Worm (Caenorhabditis elegans) whole organism, midembryonic: ENCODE data around the gene hlh-33.

Experiments
- flt-1 ChIP-seq: fragments of 200-800 bp; sonication (Bioruptor generic); IDR thresholded peaks from 2 replicates; pipeline ENCODE4 v1.3.6; 2022; ENCODE audit warnings: missing genetic modification characterization, missing compliant biosample characterization
- tab-1 ChIP-seq: fragments of 200-800 bp; sonication (Bioruptor generic); IDR thresholded peaks from 2 replicates; pipeline ENCODE4 v1.3.6; 2022; ENCODE audit warnings: missing genetic modification characterization, missing compliant biosample characterization
- ztf-23 ChIP-seq: fragments of 200-800 bp; sonication (Bioruptor generic); IDR thresholded peaks from 2 replicates; pipeline ENCODE4 v1.3.6; 2022; ENCODE audit warnings: missing genetic modification reagents, missing genetic modification characterization, missing compliant biosample characterization

- TF ChIP-seq flt-1 (GFP tag; lab: Robert Waterston, UW): no peak
- no peak for TF ChIP-seq ztf-23 (GFP tag; lab: Robert Waterston, UW)
- TF ChIP-seq tab-1: no peak
Measured at ce11 chrIII:1876267-1876865, 21.2 kb downstream of the hlh-33 start.
